Fruit fly (Drosophila melanogaster) whole organism, wandering third instar larva: ENCODE data around the gene IFT43.

Experiments
- Abd-B ChIP-seq: fragments of >200 bp; optimal IDR thresholded peaks from 2 replicates; lab custom pipeline; 2017; ENCODE audit warnings: missing biosample characterization, missing genetic modification characterization
- CG32264 ChIP-seq: fragments of 200-800 bp; sonication (Bioruptor generic); optimal IDR thresholded peaks from 2 replicates; lab custom pipeline; 2016; ENCODE audit warnings: missing biosample characterization, missing genetic modification characterization
- CG9705 ChIP-seq: fragments of 200-800 bp; sonication (Bioruptor generic); optimal IDR thresholded peaks from 2 replicates; lab custom pipeline; 2018; ENCODE audit warnings: missing biosample characterization, mild to moderate bottlenecking, missing genetic modification characterization
- CrebA ChIP-seq: fragments of 200-800 bp; sonication (Bioruptor generic); optimal IDR thresholded peaks from 2 replicates; lab custom pipeline; 2016; ENCODE audit warnings: missing biosample characterization, mild to moderate bottlenecking, missing genetic modification characterization, borderline replicate concordance
- Dfd ChIP-seq: fragments of >200 bp; optimal IDR thresholded peaks from 2 replicates; lab custom pipeline; 2017; ENCODE audit warnings: missing biosample characterization, missing genetic modification characterization
- Dif ChIP-seq: fragments of 200-275, 200-300 bp; sonication (Bioruptor generic); optimal IDR thresholded peaks from 2 replicates; lab custom pipeline; 2018; ENCODE audit warnings: missing biosample characterization, missing genetic modification characterization; ENCODE audit not compliant: partially characterized antibody
- GATAd ChIP-seq: sonication (Bioruptor generic); optimal IDR thresholded peaks from 2 replicates; lab custom pipeline; 2016; ENCODE audit warnings: missing biosample characterization, missing genetic modification characterization
- HLH106 ChIP-seq: fragments of 200-800 bp; optimal IDR thresholded peaks from 3 replicates; lab custom pipeline; 2019; ENCODE audit warnings: missing biosample characterization, mild to moderate bottlenecking, missing genetic modification characterization, moderate library complexity
- Hnf4 ChIP-seq: fragments of 200-800 bp; sonication (Bioruptor generic); optimal IDR thresholded peaks from 2 replicates; lab custom pipeline; 2016; ENCODE audit warnings: missing biosample characterization, mild to moderate bottlenecking, missing genetic modification characterization
- Hr78 ChIP-seq: fragments of >200 bp; optimal IDR thresholded peaks from 2 replicates; lab custom pipeline; 2017; ENCODE audit warnings: missing biosample characterization, missing genetic modification characterization
- Hr83 ChIP-seq: fragments of 200-300 bp; sonication (Bioruptor generic); optimal IDR thresholded peaks from 2 replicates; lab custom pipeline; 2016; ENCODE audit warnings: missing biosample characterization, mild to moderate bottlenecking, missing genetic modification characterization, moderate library complexity; ENCODE audit not compliant: poor library complexity, severe bottlenecking
- Jra ChIP-seq: sonication (Bioruptor generic); optimal IDR thresholded peaks from 2 replicates; lab custom pipeline; 2016; ENCODE audit warnings: missing biosample characterization, missing genetic modification characterization
- Mio ChIP-seq: sonication (Bioruptor generic); optimal IDR thresholded peaks from 2 replicates; lab custom pipeline; 2016; ENCODE audit warnings: missing biosample characterization, missing genetic modification characterization
- Myc ChIP-seq: fragments of >200 bp; optimal IDR thresholded peaks from 2 replicates; lab custom pipeline; 2017
- N ChIP-seq: fragments of >200 bp; optimal IDR thresholded peaks from 2 replicates; lab custom pipeline; 2018; ENCODE audit warnings: missing biosample characterization, missing external identifiers, missing genetic modification characterization
- OdsH ChIP-seq: fragments of 200-800 bp; sonication (Bioruptor generic); optimal IDR thresholded peaks from 2 replicates; lab custom pipeline; 2016; ENCODE audit warnings: missing biosample characterization, mild to moderate bottlenecking, missing genetic modification characterization
- Rel ChIP-seq, 2 experiments: fragments of 200-800 bp; sonication (Bioruptor generic) in 1 of 2; optimal IDR thresholded peaks; 2 replicates in 1 of 2; 3 replicates in 1 of 2; lab custom pipeline; 2016 to 2019; ENCODE audit warnings: mild to moderate bottlenecking in 2 of 2, missing biosample characterization in 2 of 2, missing genetic modification characterization in 2 of 2, moderate library complexity in 1 of 2
- Sp1 ChIP-seq: fragments of 200-800 bp; sonication (Bioruptor generic); optimal IDR thresholded peaks from 3 replicates; lab custom pipeline; 2019; ENCODE audit warnings: missing biosample characterization, mild to moderate bottlenecking, missing genetic modification characterization, moderate library complexity
- Vsx2 ChIP-seq: fragments of 200-300, 225-300 bp; sonication (Bioruptor generic); optimal IDR thresholded peaks from 2 replicates; lab custom pipeline; 2018; ENCODE audit warnings: missing biosample characterization, missing genetic modification characterization; ENCODE audit not compliant: partially characterized antibody
- br ChIP-seq: fragments of 200-800 bp; sonication (Bioruptor generic); optimal IDR thresholded peaks from 2 replicates; lab custom pipeline; 2016; ENCODE audit warnings: missing biosample characterization, missing genetic modification characterization
- brk ChIP-seq: fragments of 200-800 bp; sonication (Bioruptor generic); optimal IDR thresholded peaks from 2 replicates; lab custom pipeline; 2016; ENCODE audit warnings: missing biosample characterization, mild to moderate bottlenecking, missing genetic modification characterization
- dl ChIP-seq, 2 experiments: fragments of 175-275, 200-275 bp in 1 of 2; fragments of 200-275 bp in 1 of 2; sonication (Bioruptor generic); optimal IDR thresholded peaks; lab custom pipeline; 2018; ENCODE audit warnings: mild to moderate bottlenecking in 2 of 2, missing biosample characterization in 2 of 2, missing genetic modification characterization in 2 of 2, moderate library complexity in 2 of 2; ENCODE audit not compliant: partially characterized antibody in 2 of 2, insufficient read depth in 1 of 2
- dmrt93B ChIP-seq: fragments of 200-800 bp; sonication (Bioruptor generic); optimal IDR thresholded peaks from 2 replicates; lab custom pipeline; 2018; ENCODE audit warnings: missing biosample characterization, mild to moderate bottlenecking, missing genetic modification characterization
- dsf ChIP-seq: sonication (Bioruptor generic); optimal IDR thresholded peaks from 2 replicates; lab custom pipeline; 2016; ENCODE audit warnings: missing biosample characterization, missing genetic modification characterization, borderline replicate concordance
- ey ChIP-seq: fragments of 200-800 bp; sonication (Bioruptor generic); optimal IDR thresholded peaks from 2 replicates; lab custom pipeline; 2016; ENCODE audit warnings: missing biosample characterization, missing genetic modification characterization
- foxo ChIP-seq, 2 experiments: fragments of 200-800 bp; sonication (Bioruptor generic); optimal IDR thresholded peaks; 2 replicates in 1 of 2; 3 replicates in 1 of 2; lab custom pipeline; 2016 to 2017; ENCODE audit warnings: missing biosample characterization in 2 of 2, missing genetic modification characterization in 2 of 2
- fru ChIP-seq: fragments of 200-800 bp; sonication (Bioruptor generic); optimal IDR thresholded peaks from 3 replicates; lab custom pipeline; 2016; ENCODE audit warnings: missing biosample characterization, mild to moderate bottlenecking, missing genetic modification characterization
- h ChIP-seq: fragments of 200-800 bp; sonication (Bioruptor generic); optimal IDR thresholded peaks from 3 replicates; lab custom pipeline; 2016; ENCODE audit warnings: missing biosample characterization, mild to moderate bottlenecking, missing genetic modification characterization
- jim ChIP-seq: fragments of 175-275, 200-325 bp; sonication (Bioruptor generic); optimal IDR thresholded peaks from 2 replicates; lab custom pipeline; 2016; ENCODE audit warnings: missing biosample characterization, mild to moderate bottlenecking, missing genetic modification characterization
- lola ChIP-seq: fragments of >200 bp; optimal IDR thresholded peaks from 2 replicates; lab custom pipeline; 2017; ENCODE audit warnings: missing biosample characterization, missing genetic modification characterization
- pan ChIP-seq: fragments of >200 bp; optimal IDR thresholded peaks from 2 replicates; lab custom pipeline; 2017
- psq ChIP-seq: fragments of 200-800 bp; sonication (Bioruptor generic); optimal IDR thresholded peaks from 3 replicates; lab custom pipeline; 2017; ENCODE audit warnings: missing biosample characterization, mild to moderate bottlenecking, missing genetic modification characterization, moderate library complexity
- rgr ChIP-seq: fragments of 200-800 bp; sonication (Bioruptor generic); optimal IDR thresholded peaks from 3 replicates; lab custom pipeline; 2016; ENCODE audit warnings: missing biosample characterization, mild to moderate bottlenecking, missing genetic modification characterization
- sage ChIP-seq: fragments of 200-800 bp; sonication (Bioruptor generic); optimal IDR thresholded peaks from 2 replicates; lab custom pipeline; 2016; ENCODE audit warnings: missing biosample characterization, mild to moderate bottlenecking, missing genetic modification characterization
- sv ChIP-seq: fragments of 200-800 bp; sonication (Bioruptor generic); optimal IDR thresholded peaks from 3 replicates; lab custom pipeline; 2016; ENCODE audit warnings: missing biosample characterization, missing genetic modification characterization
- tai ChIP-seq: sonication (Bioruptor generic); optimal IDR thresholded peaks from 2 replicates; lab custom pipeline; 2016; ENCODE audit warnings: missing biosample characterization, missing genetic modification characterization
- usp ChIP-seq: fragments of >200 bp; optimal IDR thresholded peaks from 2 replicates; lab custom pipeline; 2017; ENCODE audit warnings: missing biosample characterization, missing genetic modification characterization
- woc ChIP-seq: sonication (Bioruptor generic); optimal IDR thresholded peaks from 2 replicates; lab custom pipeline; 2016; ENCODE audit warnings: missing biosample characterization, mild to moderate bottlenecking, missing genetic modification characterization

The IFT43 gene

dm6 chr2L:12707540-12707939 lies 12.8 kb upstream of the IFT43 start, which contains the start of the genes CG6180 and CG15484:
CG6180 (plus strand) TSS chr2L:12707661.
CG15484 (minus strand) TSS chr2L:12707711.
- TF ChIP-seq dl (GFP tag; optimal IDR thresholded peaks at IDR 0.05; lab: Kevin White, UChicago; ENCODE audit: insufficient read depth in 1 of 2, partially characterized antibody in 2 of 2) (no peak), Hnf4 (GFP tag; lab: Kevin White, UChicago) (no peak), Dfd (GFP tag; lab: Kevin White, UChicago) (no peak), Jra (GFP tag; lab: Kevin White, UChicago) (no peak), CG9705 (GFP tag; lab: Kevin White, UChicago) (peak; percentile 8), Myc (peak; percentile 41), usp (GFP tag; lab: Kevin White, UChicago) (no peak), Vsx2 (no peak), Abd-B (GFP tag; lab: Kevin White, UChicago) (no peak), psq (GFP tag; lab: Kevin White, UChicago) (no peak), rgr (peak; percentile 46), Dif (GFP tag; lab: Kevin White, UChicago) (no peak), HLH106 (no peak), h (GFP tag; lab: Kevin White, UChicago) (no peak), fru (GFP tag; lab: Kevin White, UChicago) (no peak), foxo (GFP tag; optimal IDR thresholded peaks at IDR 0.05; lab: Kevin White, UChicago) (no peak), br (GFP tag; lab: Kevin White, UChicago) (no peak), sv (GFP tag; lab: Kevin White, UChicago) (no peak), Rel (GFP tag; optimal IDR thresholded peaks at IDR 0.05; lab: Kevin White, UChicago) (no peak), Rel (tag; optimal IDR thresholded peaks at IDR 0.05; lab: Kevin White, UChicago) (peak; percentile 56), Mio (no peak), lola (GFP tag; lab: Kevin White, UChicago) (no peak), jim (GFP tag; lab: Kevin White, UChicago) (no peak)
- TF ChIP-seq, all 38 proteins: peak for 4

dm6 chr2L:12705376-12705775 lies 10.6 kb upstream of the IFT43 start:
- TF ChIP-seq foxo (GFP tag; optimal IDR thresholded peaks at IDR 0.05; lab: Kevin White, UChicago) (peak in 1 of 2 experiments; percentile 6), h (GFP tag; lab: Kevin White, UChicago) (no peak)

- TF ChIP-seq Rel (GFP tag; optimal IDR thresholded peaks at IDR 0.05; lab: Kevin White, UChicago) = no peak
- peak; percentile 85 for TF ChIP-seq Rel (tag; optimal IDR thresholded peaks at IDR 0.05; lab: Kevin White, UChicago)
- no peak for TF ChIP-seq Hr78 (GFP tag; lab: Kevin White, UChicago)
- TF ChIP-seq dl (GFP tag; optimal IDR thresholded peaks at IDR 0.05; lab: Kevin White, UChicago; ENCODE audit: insufficient read depth in 1 of 2, partially characterized antibody in 2 of 2) = no peak
- no peak for TF ChIP-seq N (GFP tag; lab: Kevin White, UChicago)
- TF ChIP-seq Dif (GFP tag; lab: Kevin White, UChicago) = peak; percentile 72
- peak; percentile 47 for TF ChIP-seq ey (GFP tag; lab: Kevin White, UChicago)
- TF ChIP-seq GATAd (GFP tag; lab: Kevin White, UChicago) = no peak
- TF ChIP-seq sage (GFP tag; lab: Kevin White, UChicago) = no peak
- TF ChIP-seq h (GFP tag; lab: Kevin White, UChicago) = peak; percentile 70
- TF ChIP-seq brk (GFP tag; lab: Kevin White, UChicago) = no peak
- no peak for TF ChIP-seq CG32264 (GFP tag; lab: Kevin White, UChicago)
- TF ChIP-seq usp (GFP tag; lab: Kevin White, UChicago) = no peak
- TF ChIP-seq OdsH (GFP tag; lab: Kevin White, UChicago) = peak; percentile 21
- peak; percentile 84 for TF ChIP-seq Sp1
- peak; percentile 62 for TF ChIP-seq fru (GFP tag; lab: Kevin White, UChicago)
- peak; percentile 71 for TF ChIP-seq CG9705 (GFP tag; lab: Kevin White, UChicago)
- no peak for TF ChIP-seq CrebA (GFP tag; lab: Kevin White, UChicago)
- no peak for TF ChIP-seq Hr83 (GFP tag; lab: Kevin White, UChicago)
- TF ChIP-seq Dfd (GFP tag; lab: Kevin White, UChicago) = no peak
- peak; percentile 41 for TF ChIP-seq psq (GFP tag; lab: Kevin White, UChicago)
- TF ChIP-seq foxo (GFP tag; optimal IDR thresholded peaks at IDR 0.05; lab: Kevin White, UChicago) = peak in 1 of 2 experiments; percentile 70
- TF ChIP-seq Mio = no peak
- TF ChIP-seq Vsx2 = no peak
- no peak for TF ChIP-seq Abd-B (GFP tag; lab: Kevin White, UChicago)
- TF ChIP-seq jim (GFP tag; lab: Kevin White, UChicago) = no peak
- peak; percentile 57 for TF ChIP-seq rgr
- TF ChIP-seq sv (GFP tag; lab: Kevin White, UChicago) = peak; percentile 14
- no peak for TF ChIP-seq pan
- peak; percentile 15 for TF ChIP-seq dsf (GFP tag; lab: Kevin White, UChicago)
- no peak for TF ChIP-seq lola (GFP tag; lab: Kevin White, UChicago)
- TF ChIP-seq HLH106 = peak; percentile 80
- TF ChIP-seq Hnf4 (GFP tag; lab: Kevin White, UChicago) = no peak
- TF ChIP-seq dmrt93B (GFP tag; lab: Kevin White, UChicago) = peak; percentile 68
- TF ChIP-seq tai (GFP tag; lab: Kevin White, UChicago) = no peak
- peak; percentile 50 for TF ChIP-seq woc (GFP tag; lab: Kevin White, UChicago)
- TF ChIP-seq Jra (GFP tag; lab: Kevin White, UChicago) = peak; percentile 94
- TF ChIP-seq br (GFP tag; lab: Kevin White, UChicago) = peak; percentile 73
- peak; percentile 96 for TF ChIP-seq Myc
Observed at dm6 chr2L:12704418-12704920, 9.7 kb upstream of the IFT43 start, which contains the start of the genes CG5776 and spict. CG5776 (minus strand) TSS chr2L:12704451. spict (plus strand) TSS chr2L:12704725.
